Fruit fly (Drosophila melanogaster): ENCODE data around the gene chm.
A peak's percentile ranks its signal among the peaks of the same experiment; 100 is the strongest.

Gene chm

dm6 chr2L:7396962-7397361 lies 15.3 kb upstream of the chm start (continued):
- no peak for TF ChIP-seq CG12236 (GFP tag; optimal IDR thresholded peaks at IDR 0.05)
- no peak for TF ChIP-seq CG4404 (GFP tag; IDR thresholded peaks at IDR 0.05)
- TF ChIP-seq rib (GFP tag; IDR thresholded peaks at IDR 0.05), result 0 out of 2 replicates have a peak, but pooled peaks have one; percentile 30
- peak; percentile 72 for TF ChIP-seq otp (GFP tag; IDR thresholded peaks at IDR 0.05)
- peak; percentile 74 for TF ChIP-seq CG12769 (tag; optimal IDR thresholded peaks at IDR 0.05)
- no peak for TF ChIP-seq crp (GFP tag; optimal IDR thresholded peaks at IDR 0.05)
- peak; percentile 1 for TF ChIP-seq CG3995 (GFP tag; optimal IDR thresholded peaks at IDR 0.05)
- TF ChIP-seq Vsx1 (GFP tag; optimal IDR thresholded peaks at IDR 0.05), result no peak
- no peak for TF ChIP-seq prd (optimal IDR thresholded peaks at IDR 0.05)
- TF ChIP-seq prd (GFP tag; IDR thresholded peaks at IDR 0.05), result peak; percentile 85
- TF ChIP-seq CG6765 (GFP tag; optimal IDR thresholded peaks at IDR 0.05), result peak; percentile 17
- TF ChIP-seq CG8089 (GFP tag; optimal IDR thresholded peaks at IDR 0.05), result peak; percentile 39
- peak; percentile 55 for TF ChIP-seq CG13424 (tag; optimal IDR thresholded peaks at IDR 0.05)
- no peak for TF ChIP-seq CG8765 (GFP tag; IDR thresholded peaks at IDR 0.05)
- no peak for TF ChIP-seq CG1832 (GFP tag; optimal IDR thresholded peaks at IDR 0.05)
- TF ChIP-seq gsb (GFP tag; IDR thresholded peaks at IDR 0.05), result peak; percentile 82
- peak; percentile 41 for TF ChIP-seq oc (tag; optimal IDR thresholded peaks at IDR 0.05)
- TF ChIP-seq cas (GFP tag; IDR thresholded peaks at IDR 0.05), result peak; percentile 66
- no peak for TF ChIP-seq Spps (tag; optimal IDR thresholded peaks at IDR 0.05)
- peak; percentile 54; the same call in 1 of the 2 replicates for TF ChIP-seq Taf1 (GFP tag; IDR thresholded peaks at IDR 0.05)
- peak; percentile 40 for TF ChIP-seq CG13894 (tag; optimal IDR thresholded peaks at IDR 0.05)
- no peak for TF ChIP-seq onecut (GFP tag; IDR thresholded peaks at IDR 0.05)
- no peak for TF ChIP-seq Mes4 (GFP tag; optimal IDR thresholded peaks at IDR 0.05)
- no peak for TF ChIP-seq Neu2 (GFP tag; optimal IDR thresholded peaks at IDR 0.05; ENCODE audit: borderline replicate concordance)
- no peak for TF ChIP-seq CG9609 (GFP tag; optimal IDR thresholded peaks at IDR 0.05)
- TF ChIP-seq croc (GFP tag; conservative IDR thresholded peaks at IDR 0.05), result peak; percentile 51
- no peak for TF ChIP-seq tna (GFP tag; IDR thresholded peaks at IDR 0.05; ENCODE audit: partially characterized antibody)
- TF ChIP-seq sd (tag; optimal IDR thresholded peaks at IDR 0.05), result peak; percentile 14
- no peak for TF ChIP-seq jing (GFP tag; optimal IDR thresholded peaks at IDR 0.05)
- peak; percentile 50 for TF ChIP-seq pnt (GFP tag; optimal IDR thresholded peaks at IDR 0.05)
- TF ChIP-seq CG10543 (GFP tag; optimal IDR thresholded peaks at IDR 0.05), result no peak
- TF ChIP-seq trh (GFP tag; optimal IDR thresholded peaks at IDR 0.05), result no peak
- no peak for TF ChIP-seq Gsc (GFP tag; IDR thresholded peaks at IDR 0.05)
- TF ChIP-seq Dfd (GFP tag; optimal IDR thresholded peaks at IDR 0.05), result no peak
- TF ChIP-seq lab (GFP tag; optimal IDR thresholded peaks at IDR 0.05), result peak; percentile 89
- TF ChIP-seq CG7372 (GFP tag; IDR thresholded peaks at IDR 0.05), result peak; percentile 64
- peak; percentile 17 for TF ChIP-seq CG3407 (GFP tag; optimal IDR thresholded peaks at IDR 0.05)
- TF ChIP-seq stwl (tag; optimal IDR thresholded peaks at IDR 0.05), result no peak
- no peak for TF ChIP-seq CG8290 (GFP tag; optimal IDR thresholded peaks at IDR 0.05)
- TF ChIP-seq CG8290 (tag; optimal IDR thresholded peaks at IDR 0.05), result peak in 1 of 2 experiments; percentile 48
- TF ChIP-seq tap (tag; optimal IDR thresholded peaks at IDR 0.05), result peak; percentile 56
- peak; percentile 77 for TF ChIP-seq Sox102F (GFP tag; optimal IDR thresholded peaks at IDR 0.05)
- TF ChIP-seq Hr39 (optimal IDR thresholded peaks at IDR 0.05), result no peak
- no peak for TF ChIP-seq btn (GFP tag; optimal IDR thresholded peaks at IDR 0.05)
- no peak for TF ChIP-seq CG17186 (GFP tag; optimal IDR thresholded peaks at IDR 0.05)
- TF ChIP-seq CG3726 (GFP tag; IDR thresholded peaks at IDR 0.05), result 0 out of 3 replicates have a peak, but pooled peaks have one; percentile 15
- TF ChIP-seq maf-S (GFP tag; optimal IDR thresholded peaks at IDR 0.05), result peak; percentile 34
- no peak for TF ChIP-seq pros (GFP tag; optimal IDR thresholded peaks at IDR 0.05)
- peak; percentile 74 for TF ChIP-seq CG2712 (tag; optimal IDR thresholded peaks at IDR 0.05)
- TF ChIP-seq CG9797 (GFP tag; optimal IDR thresholded peaks at IDR 0.05), result no peak
- TF ChIP-seq schlank (tag; optimal IDR thresholded peaks at IDR 0.05), result no peak
- TF ChIP-seq Aef1 (GFP tag; IDR thresholded peaks at IDR 0.05), result peak; percentile 57; the same call in 2 of the 3 replicates

Data from whole organism, embryonic.